Worm (Caenorhabditis elegans) whole organism, L1 larva: ENCODE measurements around the gene npl-4.2.

Experiments
- pqm-1 ChIP-seq: sonication (generic microtip); optimal IDR thresholded peaks from 3 replicates; lab custom pipeline; 2017; ENCODE audit warnings: missing biosample characterization, missing genetic modification characterization
- unc-62 ChIP-seq: fragments of 150-350 bp; optimal IDR thresholded peaks from 2 replicates; lab custom pipeline; 2014; ENCODE audit warnings: missing biosample characterization, missing genetic modification reagents, missing genetic modification characterization
- ztf-11 ChIP-seq, 2 experiments: sonication (generic microtip); optimal IDR thresholded peaks; 2 replicates each; lab custom pipeline; 2016 to 2017; ENCODE audit warnings: missing genetic modification characterization in 2 of 2, missing biosample characterization in 1 of 2, missing compliant biosample characterization in 1 of 2

- TF ChIP-seq ztf-11 (tag; optimal IDR thresholded peaks at IDR 0.05; lab: Kevin White, UChicago) (peak in 1 of 2 experiments; percentile 82), pqm-1 (tag; lab: Kevin White, UChicago) (no peak), unc-62 (GFP tag; lab: Kevin White, UChicago) (no peak)
These were observed 38.3 kb downstream of the npl-4.2 start, which contains the start of the genes ift-43 and mdt-26 for ce11 chrII:5660736-5661734.
